Worm (Caenorhabditis elegans) whole organism, late embryonic: Measurements from ENCODE around the gene Y38H6C.16.

Source experiments
- F13H6.1 ChIP-seq: sonication (generic microtip); optimal IDR thresholded peaks from 2 replicates; lab custom pipeline; 2016; ENCODE audit warnings: missing genetic modification characterization, missing compliant biosample characterization
- K09A11.1 ChIP-seq: sonication (generic microtip); optimal IDR thresholded peaks from 2 replicates; lab custom pipeline; 2017; ENCODE audit warnings: antibody characterized with exemption, mild to moderate bottlenecking, missing genetic modification characterization, missing compliant biosample characterization; ENCODE audit not compliant: insufficient read depth
- ama-1 ChIP-seq: fragments of 150-350 bp; optimal IDR thresholded peaks from 2 replicates; lab custom pipeline; 2014
- ceh-2 ChIP-seq: sonication (generic microtip); optimal IDR thresholded peaks from 2 replicates; lab custom pipeline; 2016; ENCODE audit warnings: missing genotype, missing genetic modification characterization, missing compliant biosample characterization
- ceh-34 ChIP-seq: sonication (generic microtip); optimal IDR thresholded peaks from 2 replicates; lab custom pipeline; 2016; ENCODE audit warnings: mild to moderate bottlenecking, missing genetic modification characterization, missing compliant biosample characterization
- ceh-48 ChIP-seq: sonication (generic microtip); optimal IDR thresholded peaks from 2 replicates; lab custom pipeline; 2016; ENCODE audit warnings: missing genetic modification characterization, inconsistent platforms, missing compliant biosample characterization
- ceh-6 ChIP-seq: fragments of 200-800 bp; sonication (Bioruptor generic); optimal IDR thresholded peaks from 2 replicates; lab custom pipeline; 2018; ENCODE audit warnings: mild to moderate bottlenecking, missing genetic modification characterization, missing compliant biosample characterization
- che-1 ChIP-seq: sonication (generic microtip); optimal IDR thresholded peaks from 2 replicates; lab custom pipeline; 2016; ENCODE audit warnings: mild to moderate bottlenecking, missing genetic modification characterization, missing compliant biosample characterization
- dve-1 ChIP-seq: sonication (generic microtip); optimal IDR thresholded peaks from 2 replicates; lab custom pipeline; 2017; ENCODE audit warnings: antibody characterized with exemption, mild to moderate bottlenecking, missing genetic modification characterization, missing compliant biosample characterization
- elt-2 ChIP-seq: sonication (generic microtip); optimal IDR thresholded peaks from 2 replicates; lab custom pipeline; 2016; ENCODE audit warnings: missing genetic modification reagents, missing genetic modification characterization, missing compliant biosample characterization
- eyg-1 ChIP-seq: sonication (generic microtip); optimal IDR thresholded peaks from 2 replicates; lab custom pipeline; 2016; ENCODE audit warnings: missing genotype, missing genetic modification characterization, missing compliant biosample characterization
- fkh-10 ChIP-seq: fragments of 150-350 bp; optimal IDR thresholded peaks from 2 replicates; lab custom pipeline; 2014; ENCODE audit warnings: missing biosample characterization, missing genetic modification reagents, missing genetic modification characterization
- fkh-6 ChIP-seq: sonication (generic microtip); optimal IDR thresholded peaks from 2 replicates; lab custom pipeline; 2016; ENCODE audit warnings: missing genetic modification characterization, missing compliant biosample characterization
- gmeb-2 ChIP-seq: sonication (generic microtip); optimal IDR thresholded peaks from 2 replicates; lab custom pipeline; 2016; ENCODE audit warnings: missing genetic modification characterization, inconsistent platforms, missing compliant biosample characterization
- hlh-13 ChIP-seq: fragments of 200-800 bp; sonication (Bioruptor generic); optimal IDR thresholded peaks from 2 replicates; lab custom pipeline; 2018; ENCODE audit warnings: mild to moderate bottlenecking, missing genetic modification characterization, missing compliant biosample characterization
- hlh-6 ChIP-seq: sonication (generic microtip); optimal IDR thresholded peaks from 2 replicates; lab custom pipeline; 2016; ENCODE audit warnings: missing genotype, missing genetic modification characterization, missing compliant biosample characterization
- lin-11 ChIP-seq: fragments of 200-800 bp; sonication (Bioruptor generic); optimal IDR thresholded peaks from 2 replicates; lab custom pipeline; 2018; ENCODE audit warnings: mild to moderate bottlenecking, missing genetic modification characterization, missing compliant biosample characterization
- madf-2 ChIP-seq: sonication (generic microtip); optimal IDR thresholded peaks from 2 replicates; lab custom pipeline; 2017; ENCODE audit warnings: missing genetic modification characterization, missing compliant biosample characterization
- nhr-232 ChIP-seq: sonication (generic microtip); optimal IDR thresholded peaks from 2 replicates; lab custom pipeline; 2016; ENCODE audit warnings: missing genetic modification characterization, missing compliant biosample characterization
- npax-4 ChIP-seq: sonication (generic microtip); optimal IDR thresholded peaks from 2 replicates; lab custom pipeline; 2016; ENCODE audit warnings: missing genetic modification characterization, missing compliant biosample characterization
- odd-2 ChIP-seq: sonication (generic microtip); optimal IDR thresholded peaks from 2 replicates; lab custom pipeline; 2017; ENCODE audit warnings: antibody characterized with exemption, mild to moderate bottlenecking, missing genetic modification characterization, missing compliant biosample characterization
- pag-3 ChIP-seq: sonication (generic microtip); optimal IDR thresholded peaks from 2 replicates; lab custom pipeline; 2016; ENCODE audit warnings: missing compliant biosample characterization, missing genetic modification characterization, borderline replicate concordance
- pat-9 ChIP-seq: fragments of 200-800 bp; sonication (Bioruptor generic); optimal IDR thresholded peaks from 2 replicates; lab custom pipeline; 2018; ENCODE audit warnings: mild to moderate bottlenecking, missing genetic modification characterization, moderate library complexity, missing compliant biosample characterization
- pax-1 ChIP-seq: fragments of 150-350 bp; optimal IDR thresholded peaks from 2 replicates; lab custom pipeline; 2014; ENCODE audit warnings: missing biosample characterization, missing genetic modification characterization
- pha-4 ChIP-seq: fragments of 150-350 bp; optimal IDR thresholded peaks from 2 replicates; lab custom pipeline; 2018; ENCODE audit warnings: missing biosample characterization, missing genetic modification reagents, missing genetic modification characterization
- pqm-1 ChIP-seq: sonication (generic microtip); optimal IDR thresholded peaks from 2 replicates; lab custom pipeline; 2016; ENCODE audit warnings: missing genetic modification characterization, missing compliant biosample characterization
- sox-4 ChIP-seq: sonication (generic microtip); optimal IDR thresholded peaks from 2 replicates; lab custom pipeline; 2017; ENCODE audit warnings: mild to moderate bottlenecking, missing genetic modification characterization, inconsistent platforms, missing compliant biosample characterization
- tbx-2 ChIP-seq: sonication (generic microtip); optimal IDR thresholded peaks from 2 replicates; lab custom pipeline; 2016; ENCODE audit warnings: missing genetic modification characterization, missing compliant biosample characterization
- tbx-7 ChIP-seq: sonication (generic microtip); optimal IDR thresholded peaks from 2 replicates; lab custom pipeline; 2016; ENCODE audit warnings: missing genotype, missing genetic modification characterization, missing compliant biosample characterization
- ttx-3 ChIP-seq: sonication (generic microtip); optimal IDR thresholded peaks from 2 replicates; lab custom pipeline; 2016; ENCODE audit warnings: missing genetic modification reagents, missing genetic modification characterization, missing compliant biosample characterization
- unc-3 ChIP-seq, 2 experiments: fragments of 200-800 bp in 1 of 2; sonication (Bioruptor generic) in 1 of 2; sonication (generic microtip) in 1 of 2; conservative IDR thresholded peaks in 1 of 2; optimal IDR thresholded peaks in 1 of 2; 2 replicates each; pipeline versions ENCODE4 v1.3.6 to Lab custom; 2016 to 2022; ENCODE audit warnings: missing compliant biosample characterization in 2 of 2, missing genetic modification characterization in 2 of 2, missing genetic modification reagents in 1 of 2
- unc-86 ChIP-seq: sonication (generic microtip); optimal IDR thresholded peaks from 2 replicates; lab custom pipeline; 2016; ENCODE audit warnings: missing genetic modification characterization, missing compliant biosample characterization
- zip-5 ChIP-seq: sonication (generic microtip); optimal IDR thresholded peaks from 2 replicates; lab custom pipeline; 2016; ENCODE audit warnings: missing genetic modification characterization, missing compliant biosample characterization

Y38H6C.16 gene

DNA sequence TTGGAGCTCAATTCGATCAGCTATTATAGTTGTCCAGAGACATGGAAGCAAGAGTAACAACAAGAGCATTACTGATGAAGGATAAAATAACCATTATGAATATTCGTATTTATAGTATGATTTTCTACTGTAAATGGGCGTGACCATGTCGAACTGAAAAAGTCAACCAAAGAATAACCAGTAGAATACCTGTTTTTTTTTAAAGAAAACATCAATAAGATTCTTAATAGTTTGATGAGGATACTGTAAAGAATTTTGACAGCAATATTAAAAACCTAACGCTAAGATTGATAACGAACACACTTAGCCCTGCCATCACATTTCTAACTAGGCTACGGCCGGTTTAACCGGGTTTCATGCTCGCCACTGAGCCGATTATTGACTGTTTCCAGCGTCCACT lies 13.8 kb upstream of the Y38H6C.16 start, which contains the start of gene vmo-1:
vmo-1 (minus strand) TSS at position 101 of the 400 bp plus-strand sequence.
- TF ChIP-seq sox-4 (tag; lab: Kevin White, UChicago) (no peak), ceh-6 (GFP tag; lab: Kevin White, UChicago) (no peak), pha-4 (no peak), zip-5 (no peak), unc-3 (GFP tag; conservative IDR thresholded peaks at IDR 0.05; lab: Robert Waterston, UW) (no peak), unc-3 (tag; optimal IDR thresholded peaks at IDR 0.05; lab: Kevin White, UChicago) (no peak), pag-3 (tag; lab: Kevin White, UChicago) (no peak), dve-1 (no peak), gmeb-2 (tag; lab: Kevin White, UChicago) (no peak), ceh-34 (tag; lab: Kevin White, UChicago) (no peak), unc-86 (no peak), K09A11.1 (tag; lab: Kevin White, UChicago) (no peak)

DNA sequence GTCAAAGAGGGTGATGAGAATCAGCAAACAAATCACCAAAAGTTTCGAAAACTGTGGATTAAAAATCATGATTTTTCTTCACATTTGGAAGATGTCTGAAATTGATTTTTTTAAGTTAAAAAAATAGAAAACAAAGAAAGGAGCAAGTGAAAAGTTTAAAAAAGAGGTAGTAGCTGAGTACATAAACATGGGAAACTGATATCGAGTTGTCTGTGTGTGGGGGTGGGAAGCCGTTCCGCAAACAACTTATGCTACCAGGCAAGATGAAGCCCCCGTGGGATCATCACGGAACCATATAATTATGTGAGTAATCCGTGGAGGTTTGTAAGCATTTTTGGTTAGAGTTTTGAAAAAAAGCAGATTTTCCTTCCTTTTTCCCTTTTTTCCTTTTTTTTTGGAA lies 11.9 kb upstream of the Y38H6C.16 start, which contains the start of gene Y38H6C.20:
Y38H6C.20 (minus strand) TSS at position 101 of the 400 bp plus-strand sequence.
- no peak for TF ChIP-seq elt-2 (tag; lab: Kevin White, UChicago)

DNA sequence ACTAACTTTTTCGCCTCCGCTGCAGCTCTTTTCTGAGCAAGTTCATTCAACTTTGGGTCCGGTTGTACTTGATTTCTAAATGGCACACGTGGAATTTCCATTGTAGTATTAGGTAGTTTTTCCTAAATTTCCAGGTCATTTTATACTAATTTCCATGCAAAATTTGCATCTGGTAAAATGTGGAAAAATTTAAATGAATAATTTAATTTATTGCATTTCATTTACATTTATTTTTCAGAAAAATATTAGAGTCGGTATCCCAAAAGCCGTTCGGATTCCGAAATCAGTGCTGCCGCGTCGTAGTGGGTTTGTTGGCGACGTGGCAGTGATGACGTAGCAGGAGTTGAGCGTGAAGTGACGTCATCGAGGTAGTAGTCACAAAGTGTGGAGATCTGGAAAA lies 7.9 kb upstream of the Y38H6C.16 start, which contains the start of gene Y38H6C.18:
Y38H6C.18 (minus strand) TSS at position 101 of the 400 bp plus-strand sequence.
- TF ChIP-seq hlh-6 (tag; lab: Kevin White, UChicago): no peak
- TF ChIP-seq unc-3 (GFP tag; conservative IDR thresholded peaks at IDR 0.05; lab: Robert Waterston, UW): no peak
- TF ChIP-seq unc-3 (tag; optimal IDR thresholded peaks at IDR 0.05; lab: Kevin White, UChicago): no peak
- TF ChIP-seq F13H6.1: no peak
- TF ChIP-seq zip-5: no peak

DNA sequence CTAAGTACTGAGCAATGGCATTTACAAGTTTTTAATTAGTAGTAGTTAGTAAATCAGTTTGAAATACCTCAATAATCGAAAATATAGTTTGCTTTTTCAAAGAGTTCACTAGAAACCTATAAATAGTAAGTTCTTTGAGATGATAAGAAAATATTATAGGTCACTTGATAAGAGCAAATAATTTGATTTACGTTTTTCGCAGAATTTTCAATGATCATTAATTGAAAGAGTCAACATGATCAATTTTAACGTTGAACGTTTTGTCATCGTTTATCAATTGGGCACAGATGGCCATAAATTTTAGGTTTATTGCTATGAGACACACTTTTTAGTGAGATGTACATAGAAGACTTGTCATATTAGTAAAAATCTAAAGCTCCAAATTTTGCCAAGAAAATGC lies 6.6 kb upstream of the Y38H6C.16 start:
- TF ChIP-seq hlh-13: no peak
- no peak for TF ChIP-seq pqm-1 (tag; lab: Kevin White, UChicago)
- TF ChIP-seq hlh-6 (tag; lab: Kevin White, UChicago): no peak
- TF ChIP-seq unc-86: no peak
- no peak for TF ChIP-seq pat-9 (tag; lab: Kevin White, UChicago)
- no peak for TF ChIP-seq sox-4 (tag; lab: Kevin White, UChicago)
- TF ChIP-seq pax-1 (tag; lab: Kevin White, UChicago): no peak
- no peak for TF ChIP-seq ceh-2
- TF ChIP-seq fkh-10: no peak
- no peak for TF ChIP-seq eyg-1 (tag; lab: Kevin White, UChicago)
- no peak for TF ChIP-seq lin-11 (tag; lab: Kevin White, UChicago)
- no peak for TF ChIP-seq odd-2 (tag; lab: Kevin White, UChicago)
- TF ChIP-seq ttx-3: no peak
- TF ChIP-seq tbx-7 (tag; lab: Kevin White, UChicago): no peak
- TF ChIP-seq che-1 (tag; lab: Kevin White, UChicago): no peak
- no peak for TF ChIP-seq ama-1 (lab: Kevin White, UChicago)
- TF ChIP-seq, all 69 proteins: peak for 0

DNA sequence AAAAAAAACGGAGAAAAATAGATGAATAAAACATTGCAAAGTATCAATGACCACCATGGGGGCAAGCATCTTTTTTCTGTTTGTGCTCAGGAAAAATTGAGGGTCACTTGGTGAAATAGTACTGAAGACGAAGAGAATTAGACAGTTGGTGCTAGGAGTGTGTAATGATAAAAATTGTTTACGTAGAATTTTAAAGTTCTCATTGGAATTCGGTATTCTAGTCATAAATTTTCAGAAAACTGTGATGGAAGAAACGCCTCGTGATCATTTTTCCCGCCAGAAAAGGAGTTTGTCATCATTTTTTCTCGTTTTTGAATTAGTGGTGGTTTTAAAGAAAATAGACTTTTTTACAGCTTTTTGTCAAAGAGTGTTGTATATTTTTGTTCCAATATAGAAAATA lies 5.5 kb upstream of the Y38H6C.16 start:
- TF ChIP-seq npax-4 (tag; lab: Kevin White, UChicago): no peak
- no peak for TF ChIP-seq tbx-2
- no peak for TF ChIP-seq ttx-3
- no peak for TF ChIP-seq ceh-48 (tag; lab: Kevin White, UChicago)
- no peak for TF ChIP-seq nhr-232 (tag; lab: Kevin White, UChicago)

DNA sequence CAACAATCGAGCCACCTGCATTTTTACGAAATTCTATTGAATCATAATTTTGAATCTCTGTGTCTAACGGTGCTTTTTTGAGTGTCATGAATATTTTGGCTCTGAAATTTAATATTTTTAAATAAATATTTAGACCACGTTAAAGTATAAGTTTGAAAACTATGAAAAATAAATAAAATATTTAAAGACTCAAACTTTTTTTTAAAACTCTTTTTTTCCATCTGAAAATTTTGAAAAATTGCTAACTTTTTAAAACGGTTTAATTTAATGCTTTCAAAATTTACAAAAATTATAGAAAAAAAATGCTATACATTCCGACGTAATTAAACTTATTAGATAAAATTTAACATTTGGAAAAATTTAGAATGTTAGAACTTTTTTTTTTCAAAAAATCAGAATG lies 4.9 kb upstream of the Y38H6C.16 start, which contains the start of gene slc-36.3:
slc-36.3 (minus strand) TSS at position 101 of the 400 bp plus-strand sequence.
- no peak for TF ChIP-seq madf-2 (tag; lab: Kevin White, UChicago)
- no peak for TF ChIP-seq npax-4 (tag; lab: Kevin White, UChicago)
- TF ChIP-seq fkh-6 (tag; lab: Kevin White, UChicago): no peak
